Worm (Caenorhabditis elegans): ENCODE results near the gene sru-3.

- TF ChIP-seq lin-39 (tag; optimal IDR thresholded peaks at IDR 0.05) (no peak), ceh-82 (tag; optimal IDR thresholded peaks at IDR 0.05) (no peak), alr-1 (tag; optimal IDR thresholded peaks at IDR 0.05) (no peak), unc-62 (GFP tag; optimal IDR thresholded peaks at IDR 0.05) (no peak), zag-1 (tag; optimal IDR thresholded peaks at IDR 0.05) (no peak), ama-1 (optimal IDR thresholded peaks at IDR 0.05) (no peak), sma-3 (GFP tag; optimal IDR thresholded peaks at IDR 0.05) (no peak), snpc-4 (tag; optimal IDR thresholded peaks at IDR 0.05) (no peak), nhr-12 (tag; optimal IDR thresholded peaks at IDR 0.05) (no peak), unc-55 (GFP tag; optimal IDR thresholded peaks at IDR 0.05) (no peak), aly-2 (tag; optimal IDR thresholded peaks at IDR 0.05) (no peak), egl-27 (tag; optimal IDR thresholded peaks at IDR 0.05) (no peak)
Measured at ce11 chrIV:9538214-9538613, 41.8 kb downstream of the sru-3 start.

Data from whole organism, L2 larva.